Worm (Caenorhabditis elegans) whole organism, mixed stage, embryonic: ENCODE results near the gene gst-13.

Experiments
- drap-1 ChIP-seq: fragments of 200-800 bp; sonication (Bioruptor generic); optimal IDR thresholded peaks from 3 replicates; lab custom pipeline; 2018; ENCODE audit warnings: mild to moderate bottlenecking, missing genetic modification characterization, missing compliant biosample characterization
- flh-1 ChIP-seq: fragments of 200-800 bp; sonication (Bioruptor generic); optimal IDR thresholded peaks from 2 replicates; lab custom pipeline; 2018; ENCODE audit warnings: mild to moderate bottlenecking, missing genetic modification characterization, moderate library complexity, missing compliant biosample characterization
- ham-2 ChIP-seq: fragments of 200-800 bp; sonication (Bioruptor generic); optimal IDR thresholded peaks from 2 replicates; lab custom pipeline; 2018; ENCODE audit warnings: mild to moderate bottlenecking, missing genetic modification characterization, missing compliant biosample characterization
- mab-5 ChIP-seq: fragments of 150-350 bp; optimal IDR thresholded peaks from 2 replicates; lab custom pipeline; 2014; ENCODE audit warnings: missing biosample characterization, missing genetic modification characterization
- pha-4 ChIP-seq: fragments of 150-350 bp; optimal IDR thresholded peaks from 2 replicates; lab custom pipeline; 2018; ENCODE audit warnings: missing biosample characterization, missing genetic modification reagents, missing genetic modification characterization
- snpc-4 ChIP-seq: fragments of 150-350 bp; optimal IDR thresholded peaks from 2 replicates; lab custom pipeline; 2014; ENCODE audit warnings: missing biosample characterization, missing genetic modification characterization

DNA sequence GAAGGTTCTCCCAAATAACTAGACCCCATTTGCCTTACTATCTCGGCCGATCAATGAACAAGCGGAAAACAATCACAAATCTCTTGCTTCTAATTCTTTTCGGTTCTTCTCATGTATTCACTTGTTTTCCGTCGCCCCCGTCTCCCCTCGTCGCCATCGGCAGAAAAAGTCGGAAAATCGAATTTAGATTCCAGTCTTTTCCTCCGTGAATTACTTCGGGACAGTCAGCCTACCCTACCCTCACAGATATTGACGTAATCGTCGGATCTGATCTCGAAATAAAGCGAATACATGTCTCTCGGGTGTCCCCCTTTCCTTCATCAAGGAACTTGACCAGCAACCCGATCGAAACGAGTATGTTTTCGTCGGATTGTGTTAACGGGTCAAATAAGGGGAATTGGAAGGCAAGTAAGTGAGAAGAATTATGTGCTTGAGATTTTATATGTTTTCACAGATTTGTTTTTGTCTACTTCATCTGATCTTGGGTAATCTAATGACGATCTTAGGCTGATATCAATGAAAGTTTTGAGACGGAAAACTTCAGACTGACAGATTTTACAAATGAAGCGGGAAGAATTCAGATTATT lies 40.7 kb upstream of the gst-13 start:
- TF ChIP-seq pha-4 = no peak
- no peak for TF ChIP-seq drap-1 (GFP tag; lab: Kevin White, UChicago)
- TF ChIP-seq mab-5 (tag; lab: Kevin White, UChicago) = no peak
- no peak for TF ChIP-seq snpc-4 (tag; lab: Kevin White, UChicago)
- no peak for TF ChIP-seq flh-1 (GFP tag; lab: Kevin White, UChicago)
- TF ChIP-seq ham-2 (GFP tag; lab: Kevin White, UChicago) = peak; percentile 31
